Fruit fly (Drosophila melanogaster): ENCODE measurements around the gene Vps2.

DNA sequence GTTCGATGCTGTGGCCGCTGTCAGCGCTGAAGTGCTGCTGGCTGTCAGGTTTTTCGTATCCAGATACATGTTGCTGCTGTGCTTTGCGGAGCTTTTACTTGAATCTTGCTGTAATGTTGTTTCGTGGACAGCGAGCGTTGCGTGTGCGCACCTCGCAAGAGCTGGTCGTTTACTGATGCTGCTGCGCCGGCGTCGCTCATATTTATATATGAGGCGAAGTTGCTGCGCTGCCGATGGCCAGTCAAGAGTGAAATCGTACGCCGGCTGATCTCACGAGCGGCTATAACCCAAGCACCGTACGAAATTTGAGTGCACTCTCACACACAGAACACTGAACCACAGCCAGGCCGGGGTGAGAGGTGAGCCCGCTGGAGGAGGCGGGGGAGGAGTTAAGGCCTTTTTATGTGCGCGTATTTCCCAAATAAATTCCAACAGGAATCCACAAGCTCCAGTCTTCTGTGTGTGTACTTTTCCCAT is 35.3 kb upstream of the Vps2 start:
- TF ChIP-seq lola (GFP tag; optimal IDR thresholded peaks at IDR 0.05) (no peak), CrebA (GFP tag; optimal IDR thresholded peaks at IDR 0.05; ENCODE audit: borderline replicate concordance) (no peak), GATAd (GFP tag; optimal IDR thresholded peaks at IDR 0.05) (no peak), psq (GFP tag; optimal IDR thresholded peaks at IDR 0.05) (no peak), pan (optimal IDR thresholded peaks at IDR 0.05) (no peak), fru (GFP tag; optimal IDR thresholded peaks at IDR 0.05) (no peak)
